Worm (Caenorhabditis elegans) whole organism, mixed stage, embryonic: ENCODE measurements around the gene scl-1.

Experiments
- elt-1 ChIP-seq: sonication (generic microtip); optimal IDR thresholded peaks from 2 replicates; lab custom pipeline; 2017; ENCODE audit warnings: missing genetic modification characterization, mild to moderate bottlenecking, missing compliant biosample characterization, antibody characterized with exemption, moderate library complexity, borderline replicate concordance; ENCODE audit not compliant: insufficient read depth
- nhr-12 ChIP-seq: fragments of 150-350 bp; optimal IDR thresholded peaks from 2 replicates; lab custom pipeline; 2014; ENCODE audit warnings: missing biosample characterization, missing genetic modification characterization
- pha-4 ChIP-seq: fragments of 150-350 bp; optimal IDR thresholded peaks from 2 replicates; lab custom pipeline; 2018; ENCODE audit warnings: missing biosample characterization, missing genetic modification reagents, missing genetic modification characterization
- snpc-4 ChIP-seq: fragments of 150-350 bp; optimal IDR thresholded peaks from 2 replicates; lab custom pipeline; 2014; ENCODE audit warnings: missing biosample characterization, missing genetic modification characterization

DNA sequence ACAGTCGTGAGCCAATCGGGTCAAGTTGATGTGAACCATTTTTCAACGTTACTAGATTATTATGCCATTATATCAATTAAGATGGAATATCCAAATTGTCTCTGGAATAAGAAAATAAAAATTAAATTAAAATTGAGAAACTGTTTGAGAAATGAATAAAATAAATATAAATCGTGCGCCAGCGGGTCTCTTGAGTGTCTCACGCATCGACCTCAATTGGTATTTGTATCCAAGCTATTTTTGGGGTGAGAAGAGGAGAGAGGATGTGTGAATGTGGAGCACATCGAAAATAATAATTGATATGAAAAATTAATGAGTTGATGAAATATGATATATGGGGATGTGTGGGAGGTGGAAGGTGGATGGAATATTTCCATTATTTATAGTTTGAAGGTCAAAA, 17.2 kb upstream of the scl-1 start, which contains the start of gene F49E11.2:
- no peak for TF ChIP-seq snpc-4
- no peak for TF ChIP-seq nhr-12 (tag; lab: Kevin White, UChicago)
- TF ChIP-seq pha-4 = no peak
- TF ChIP-seq elt-1 (tag; lab: Kevin White, UChicago) = no peak
